Worm (Caenorhabditis elegans) whole organism, young adult: Measurements from ENCODE around the gene C08E8.9.

Experiments used
- B0261.1 ChIP-seq: sonication (generic microtip); optimal IDR thresholded peaks from 2 replicates; lab custom pipeline; 2016; ENCODE audit warnings: mild to moderate bottlenecking, missing genetic modification characterization, moderate library complexity, missing compliant biosample characterization
- B0336.3 ChIP-seq: fragments of 200-800 bp; sonication (Bioruptor generic); IDR thresholded peaks from 2 replicates; pipeline ENCODE4 v1.3.6; 2022; ENCODE audit warnings: missing genetic modification characterization, missing compliant biosample characterization
- C06A6.2 ChIP-seq: fragments of 200-800 bp; sonication (Bioruptor generic); conservative IDR thresholded peaks from 2 replicates; pipeline ENCODE4 v1.3.6; 2022; ENCODE audit warnings: missing genetic modification characterization, missing compliant biosample characterization
- F10E7.11 ChIP-seq: sonication (generic microtip); optimal IDR thresholded peaks from 2 replicates; lab custom pipeline; 2017; ENCODE audit warnings: mild to moderate bottlenecking, missing genetic modification characterization, moderate library complexity, missing compliant biosample characterization
- F22D6.2 ChIP-seq: sonication (generic microtip); optimal IDR thresholded peaks from 2 replicates; lab custom pipeline; 2016; ENCODE audit warnings: mild to moderate bottlenecking, missing genetic modification characterization, missing compliant biosample characterization
- F33H1.4 ChIP-seq: fragments of 200-800 bp; sonication (Bioruptor generic); IDR thresholded peaks from 2 replicates; pipeline ENCODE4 v1.3.6; 2022; ENCODE audit warnings: missing genetic modification reagents, missing genetic modification characterization, missing compliant biosample characterization
- F37B4.10 ChIP-seq: fragments of 200-800 bp; sonication (Bioruptor generic); IDR thresholded peaks from 2 replicates; pipeline ENCODE4 v1.3.6; 2022; ENCODE audit warnings: missing genetic modification characterization, missing compliant biosample characterization
- F52B5.7 ChIP-seq: sonication (generic microtip); optimal IDR thresholded peaks from 2 replicates; lab custom pipeline; 2016; ENCODE audit warnings: mild to moderate bottlenecking, missing genetic modification characterization, missing compliant biosample characterization
- F55B11.4 ChIP-seq: sonication (generic microtip); optimal IDR thresholded peaks from 2 replicates; lab custom pipeline; 2016; ENCODE audit warnings: missing compliant biosample characterization, missing genetic modification characterization, borderline replicate concordance; ENCODE audit not compliant: insufficient read depth
- F57A8.1 ChIP-seq: fragments of 200-800 bp; sonication (Bioruptor generic); optimal IDR thresholded peaks from 2 replicates; lab custom pipeline; 2018; ENCODE audit warnings: mild to moderate bottlenecking, missing genetic modification characterization, moderate library complexity, missing compliant biosample characterization
- K12H6.12 ChIP-seq: fragments of 200-800 bp; sonication (Bioruptor generic); optimal IDR thresholded peaks from 2 replicates; lab custom pipeline; 2018; ENCODE audit warnings: mild to moderate bottlenecking, missing genetic modification characterization, missing compliant biosample characterization
- Y53F4B.3 ChIP-seq: fragments of 200-800 bp; sonication (Bioruptor generic); IDR thresholded peaks from 2 replicates; pipeline ENCODE4 v1.3.6; 2022; ENCODE audit warnings: missing genetic modification reagents, missing genetic modification characterization, missing compliant biosample characterization
- Y56A3A.18 ChIP-seq: fragments of 200-800 bp; sonication (Bioruptor generic); IDR thresholded peaks from 2 replicates; pipeline ENCODE4 v1.3.6; 2022; ENCODE audit warnings: missing genetic modification reagents, missing genetic modification characterization, missing compliant biosample characterization
- Y95B8A.8 ChIP-seq: fragments of 200-800 bp; sonication (Bioruptor generic); IDR thresholded peaks from 2 replicates; pipeline ENCODE4 v1.3.6; 2022; ENCODE audit warnings: missing genetic modification reagents, missing genetic modification characterization, missing compliant biosample characterization
- ZK185.1 ChIP-seq: sonication (generic microtip); optimal IDR thresholded peaks from 2 replicates; lab custom pipeline; 2016; ENCODE audit warnings: mild to moderate bottlenecking, missing genetic modification characterization, missing compliant biosample characterization; ENCODE audit not compliant: poor library complexity, severe bottlenecking
- cebp-1 ChIP-seq, 2 experiments: fragments of 200-800 bp in 1 of 2; sonication (Bioruptor generic) in 1 of 2; sonication (generic microtip) in 1 of 2; IDR thresholded peaks in 1 of 2; optimal IDR thresholded peaks in 1 of 2; 2 replicates each; pipeline versions ENCODE4 v1.3.6 to Lab custom; 2017 to 2022; ENCODE audit warnings: missing compliant biosample characterization in 2 of 2, missing genetic modification characterization in 2 of 2, mild to moderate bottlenecking in 1 of 2, missing genetic modification reagents in 1 of 2, moderate library complexity in 1 of 2
- ceh-40 ChIP-seq: fragments of 200-800 bp; sonication (Bioruptor generic); IDR thresholded peaks from 2 replicates; pipeline ENCODE4 v1.3.6; 2022; ENCODE audit warnings: missing genetic modification characterization, missing compliant biosample characterization
- ceh-79 ChIP-seq: sonication (generic microtip); optimal IDR thresholded peaks from 2 replicates; lab custom pipeline; 2017; ENCODE audit warnings: mild to moderate bottlenecking, missing genetic modification characterization, missing compliant biosample characterization
- dox-1 ChIP-seq: fragments of 200-800 bp; sonication (Bioruptor generic); IDR thresholded peaks from 2 replicates; pipeline ENCODE4 v1.3.6; 2022; ENCODE audit warnings: missing genetic modification reagents, missing genetic modification characterization, missing compliant biosample characterization
- dpl-1 ChIP-seq: fragments of 150-350 bp; optimal IDR thresholded peaks from 2 replicates; lab custom pipeline; 2014; ENCODE audit warnings: missing biosample characterization, missing genetic modification reagents, missing genetic modification characterization
- efl-1 ChIP-seq: fragments of 150-350 bp; optimal IDR thresholded peaks from 2 replicates; lab custom pipeline; 2014; ENCODE audit warnings: missing biosample characterization, missing genetic modification reagents, missing genetic modification characterization
- egl-18 ChIP-seq: fragments of 200-800 bp; sonication (Bioruptor generic); IDR thresholded peaks from 2 replicates; pipeline ENCODE4 v1.3.6; 2022; ENCODE audit warnings: missing genetic modification reagents, missing genetic modification characterization, missing compliant biosample characterization
- egrh-3 ChIP-seq: fragments of 200-800 bp; sonication (Bioruptor generic); IDR thresholded peaks from 2 replicates; pipeline ENCODE4 v1.3.6; 2022; ENCODE audit warnings: missing genetic modification reagents, missing genetic modification characterization, missing compliant biosample characterization
- fkh-3 ChIP-seq: sonication (generic microtip); optimal IDR thresholded peaks from 2 replicates; lab custom pipeline; 2016; ENCODE audit warnings: mild to moderate bottlenecking, missing genetic modification characterization, missing compliant biosample characterization
- lag-1 ChIP-seq: fragments of 200-800 bp; sonication (Bioruptor generic); IDR thresholded peaks from 2 replicates; pipeline ENCODE4 v1.3.6; 2022; ENCODE audit warnings: missing genetic modification reagents, missing genetic modification characterization, missing compliant biosample characterization
- lin-26 ChIP-seq: fragments of 200-800 bp; sonication (Bioruptor generic); IDR thresholded peaks from 2 replicates; pipeline ENCODE4 v1.3.6; 2022; ENCODE audit warnings: missing genetic modification reagents, missing genetic modification characterization, missing compliant biosample characterization
- lin-54 ChIP-seq: fragments of 200-800 bp; sonication (Bioruptor generic); optimal IDR thresholded peaks from 2 replicates; lab custom pipeline; 2018; ENCODE audit warnings: mild to moderate bottlenecking, missing genetic modification characterization, missing compliant biosample characterization
- madf-3 ChIP-seq: fragments of 200-800 bp; sonication (Bioruptor generic); IDR thresholded peaks from 2 replicates; pipeline ENCODE4 v1.3.6; 2022; ENCODE audit warnings: missing genetic modification reagents, missing genetic modification characterization, missing compliant biosample characterization
- mcd-1 ChIP-seq: fragments of 200-800 bp; sonication (Bioruptor generic); IDR thresholded peaks from 2 replicates; pipeline ENCODE4 v1.3.6; 2022; ENCODE audit warnings: missing genetic modification reagents, missing genetic modification characterization, missing compliant biosample characterization
- mes-4 ChIP-seq: sonication (generic microtip); optimal IDR thresholded peaks from 2 replicates; lab custom pipeline; 2016; ENCODE audit warnings: missing genotype, missing genetic modification characterization, missing compliant biosample characterization
- nfya-1 ChIP-seq: sonication (generic microtip); optimal IDR thresholded peaks from 2 replicates; lab custom pipeline; 2017; ENCODE audit warnings: antibody characterized with exemption, missing compliant biosample characterization, missing genetic modification characterization, borderline replicate concordance; ENCODE audit not compliant: insufficient read depth
- nfya-2 ChIP-seq: fragments of 200-800 bp; sonication (Bioruptor generic); IDR thresholded peaks from 2 replicates; pipeline ENCODE4 v1.3.6; 2022; ENCODE audit warnings: missing genetic modification reagents, missing genetic modification characterization, missing compliant biosample characterization
- nfyb-1 ChIP-seq: fragments of 200-800 bp; sonication (Bioruptor generic); IDR thresholded peaks from 2 replicates; pipeline ENCODE4 v1.3.6; 2022; ENCODE audit warnings: missing genetic modification reagents, missing genetic modification characterization, missing compliant biosample characterization
- nhr-80 ChIP-seq: sonication (generic microtip); optimal IDR thresholded peaks from 2 replicates; lab custom pipeline; 2016; ENCODE audit warnings: missing genetic modification characterization, missing compliant biosample characterization
- nhr-90 ChIP-seq: sonication (generic microtip); optimal IDR thresholded peaks from 2 replicates; lab custom pipeline; 2016; ENCODE audit warnings: missing genotype, mild to moderate bottlenecking, missing genetic modification characterization, missing compliant biosample characterization
- repo-1 ChIP-seq: sonication (generic microtip); optimal IDR thresholded peaks from 2 replicates; lab custom pipeline; 2017; ENCODE audit warnings: mild to moderate bottlenecking, missing genetic modification characterization, missing compliant biosample characterization
- rpc-1 ChIP-seq, 2 experiments: fragments of 150-350 bp in 1 of 2; sonication (generic microtip) in 1 of 2; optimal IDR thresholded peaks; 2 replicates each; lab custom pipeline; 2014 to 2018; ENCODE audit warnings: missing biosample characterization in 1 of 2, missing genetic modification characterization in 1 of 2, missing genetic modification reagents in 1 of 2, missing genotype in 1 of 2
- sea-2 ChIP-seq: fragments of 200-800 bp; sonication (Bioruptor generic); IDR thresholded peaks from 2 replicates; pipeline ENCODE4 v1.3.6; 2022; ENCODE audit warnings: missing genetic modification characterization, missing compliant biosample characterization
- snpc-1.1 ChIP-seq: sonication (generic microtip); optimal IDR thresholded peaks from 2 replicates; lab custom pipeline; 2017; ENCODE audit warnings: missing genetic modification characterization, mild to moderate bottlenecking, missing compliant biosample characterization, antibody characterized with exemption, moderate library complexity, missing genotype, missing genetic modification reagents; ENCODE audit not compliant: insufficient read depth
- snpc-4 ChIP-seq, 5 experiments: fragments of 150-350 bp in 1 of 5; sonication (generic microtip) in 4 of 5; optimal IDR thresholded peaks; 2 replicates each; lab custom pipeline; 2014 to 2018; ENCODE audit warnings: missing genetic modification characterization in 5 of 5, missing biosample characterization in 3 of 5, antibody characterized with exemption in 2 of 5, mild to moderate bottlenecking in 2 of 5, missing compliant biosample characterization in 2 of 5, missing genotype in 2 of 5, moderate library complexity in 2 of 5, missing genetic modification reagents in 1 of 5
- somi-1 ChIP-seq: fragments of 200-800 bp; sonication (Bioruptor generic); optimal IDR thresholded peaks from 2 replicates; lab custom pipeline; 2018; ENCODE audit warnings: mild to moderate bottlenecking, missing genetic modification characterization, missing compliant biosample characterization
- sptf-2 ChIP-seq: fragments of 200-800 bp; sonication (Bioruptor generic); optimal IDR thresholded peaks from 2 replicates; lab custom pipeline; 2018; ENCODE audit warnings: mild to moderate bottlenecking, missing genetic modification characterization, missing compliant biosample characterization
- tbx-9 ChIP-seq: sonication (generic microtip); optimal IDR thresholded peaks from 2 replicates; lab custom pipeline; 2016; ENCODE audit warnings: borderline replicate concordance, missing genetic modification characterization, inconsistent platforms, missing compliant biosample characterization
- tlf-1 ChIP-seq: fragments of 200-800 bp; sonication (Bioruptor generic); optimal IDR thresholded peaks from 2 replicates; lab custom pipeline; 2018; ENCODE audit warnings: mild to moderate bottlenecking, missing genetic modification characterization, missing compliant biosample characterization
- unc-62 ChIP-seq: fragments of 150-350 bp; optimal IDR thresholded peaks from 2 replicates; lab custom pipeline; 2014; ENCODE audit warnings: missing biosample characterization, missing genetic modification reagents, missing genetic modification characterization
- xnd-1 ChIP-seq: sonication (generic microtip); optimal IDR thresholded peaks from 2 replicates; lab custom pipeline; 2016; ENCODE audit warnings: missing genotype, missing genetic modification reagents, missing genetic modification characterization, missing compliant biosample characterization
- zim-3 ChIP-seq: sonication (generic microtip); optimal IDR thresholded peaks from 2 replicates; lab custom pipeline; 2017; ENCODE audit warnings: mild to moderate bottlenecking, missing genetic modification characterization, moderate library complexity, missing compliant biosample characterization
- ztf-6 ChIP-seq: fragments of 200-800 bp; sonication (Bioruptor generic); IDR thresholded peaks from 2 replicates; pipeline ENCODE4 v1.3.6; 2022; ENCODE audit warnings: missing genetic modification reagents, missing genetic modification characterization, missing compliant biosample characterization

Gene C08E8.9

ce11 chrV:18346080-18346479 is 18.6 kb upstream of the C08E8.9 start (continued):
- no peak for TF ChIP-seq F33H1.4 (GFP tag; lab: Robert Waterston, UW)
- peak; percentile 25 for TF ChIP-seq unc-62 (GFP tag; lab: Kevin White, UChicago)
- TF ChIP-seq ztf-6: no peak
- TF ChIP-seq lin-54: no peak
- TF ChIP-seq cebp-1 (GFP tag; IDR thresholded peaks at IDR 0.05; lab: Robert Waterston, UW): peak; percentile 25; the same call in 1 of the 2 replicates
- peak; percentile 77 for TF ChIP-seq cebp-1 (tag; optimal IDR thresholded peaks at IDR 0.05; lab: Kevin White, UChicago)
- no peak for TF ChIP-seq snpc-4 (GFP tag; optimal IDR thresholded peaks at IDR 0.05; lab: Kevin White, UChicago)
- TF ChIP-seq snpc-4 (tag; optimal IDR thresholded peaks at IDR 0.05; lab: Kevin White, UChicago): peak in 2 of 4 experiments; percentile 5 to 76
- no peak for TF ChIP-seq dpl-1 (GFP tag; lab: Kevin White, UChicago)
- TF ChIP-seq ZK185.1 (tag; lab: Kevin White, UChicago): no peak
- peak; percentile 53 for TF ChIP-seq mcd-1 (GFP tag; lab: Robert Waterston, UW)
- TF ChIP-seq Y53F4B.3 (GFP tag; lab: Robert Waterston, UW): no peak
- TF ChIP-seq rpc-1 (optimal IDR thresholded peaks at IDR 0.05; lab: Kevin White, UChicago): no peak
- no peak for TF ChIP-seq rpc-1 (tag; optimal IDR thresholded peaks at IDR 0.05; lab: Kevin White, UChicago)
- TF ChIP-seq xnd-1 (tag; lab: Kevin White, UChicago): no peak
- no peak for TF ChIP-seq zim-3
- TF ChIP-seq sptf-2 (GFP tag; lab: Kevin White, UChicago): no peak
- no peak for TF ChIP-seq egrh-3
- TF ChIP-seq nfya-1 (tag; lab: Kevin White, UChicago): no peak
- TF ChIP-seq Y56A3A.18 (GFP tag; lab: Robert Waterston, UW): no peak
- no peak for TF ChIP-seq snpc-1.1 (tag; lab: Kevin White, UChicago)
- no peak for TF ChIP-seq lin-26
- TF ChIP-seq ceh-79 (tag; lab: Kevin White, UChicago): no peak
- peak; percentile 99 for TF ChIP-seq nhr-80
- TF ChIP-seq fkh-3 (tag; lab: Kevin White, UChicago): no peak
- peak; percentile 88 for TF ChIP-seq dox-1
- peak; percentile 62 for TF ChIP-seq nhr-90
- no peak for TF ChIP-seq K12H6.12 (tag; lab: Kevin White, UChicago)
- no peak for TF ChIP-seq ceh-40
- TF ChIP-seq B0336.3 (GFP tag; lab: Robert Waterston, UW): peak; percentile 77
- TF ChIP-seq tlf-1 (GFP tag; lab: Kevin White, UChicago): peak; percentile 72
- no peak for TF ChIP-seq B0261.1 (tag; lab: Kevin White, UChicago)
- TF ChIP-seq F55B11.4 (tag; lab: Kevin White, UChicago): no peak
- TF ChIP-seq nfyb-1 (GFP tag; lab: Robert Waterston, UW): 0 out of 2 replicates have a peak, but pooled peaks have one; percentile 57
- TF ChIP-seq efl-1 (GFP tag; lab: Kevin White, UChicago): no peak
- no peak for TF ChIP-seq F37B4.10 (GFP tag; lab: Robert Waterston, UW)
- peak; percentile 13 for TF ChIP-seq repo-1 (tag; lab: Kevin White, UChicago)
- no peak for TF ChIP-seq F52B5.7 (tag; lab: Kevin White, UChicago)
- no peak for TF ChIP-seq Y95B8A.8 (GFP tag; lab: Robert Waterston, UW)
- 0 out of 2 replicates have a peak, but pooled peaks have one; percentile 27 for TF ChIP-seq C06A6.2 (GFP tag; lab: Robert Waterston, UW)
- no peak for TF ChIP-seq madf-3 (GFP tag; lab: Robert Waterston, UW)
- no peak for TF ChIP-seq lag-1
- TF ChIP-seq mes-4 (tag; lab: Kevin White, UChicago): no peak
- no peak for TF ChIP-seq nfya-2 (GFP tag; lab: Robert Waterston, UW)
- TF ChIP-seq F10E7.11 (tag; lab: Kevin White, UChicago): no peak
- peak; percentile 73 for TF ChIP-seq F22D6.2
- TF ChIP-seq tbx-9 (tag; lab: Kevin White, UChicago): no peak
- no peak for TF ChIP-seq sea-2 (GFP tag; lab: Robert Waterston, UW)
- no peak for TF ChIP-seq F57A8.1 (GFP tag; lab: Kevin White, UChicago)
- TF ChIP-seq egl-18 (GFP tag; lab: Robert Waterston, UW): no peak
- TF ChIP-seq somi-1 (GFP tag; lab: Kevin White, UChicago): peak; percentile 24
